Fruit fly (Drosophila melanogaster): ENCODE measurements around the gene CG17919.

Gene CG17919

dm6 chr3R:6373512-6374306 lies 29.9 kb downstream of the CG17919 start (continued):
- no peak for TF ChIP-seq CG31388 (GFP tag; optimal IDR thresholded peaks at IDR 0.05)
- TF ChIP-seq CG18476 (GFP tag; optimal IDR thresholded peaks at IDR 0.05): peak; percentile 17
- peak; percentile 27 for TF ChIP-seq Mes4 (GFP tag; optimal IDR thresholded peaks at IDR 0.05)
- peak; percentile 17 for TF ChIP-seq kah (GFP tag; optimal IDR thresholded peaks at IDR 0.05)
- no peak for TF ChIP-seq dmrt99B (tag; optimal IDR thresholded peaks at IDR 0.05)
- no peak for TF ChIP-seq maf-S (GFP tag; optimal IDR thresholded peaks at IDR 0.05)
- TF ChIP-seq pros (GFP tag; optimal IDR thresholded peaks at IDR 0.05): no peak
- TF ChIP-seq CG9932 (GFP tag; IDR thresholded peaks at IDR 0.05): peak; percentile 66
- peak; percentile 56 for TF ChIP-seq CG3838 (GFP tag; optimal IDR thresholded peaks at IDR 0.05)
- peak in 1 of 2 experiments; percentile 45 for TF ChIP-seq insv (GFP tag; optimal IDR thresholded peaks at IDR 0.05)
- TF ChIP-seq zfh2 (GFP tag; optimal IDR thresholded peaks at IDR 0.05): no peak
- TF ChIP-seq CrebB (tag; optimal IDR thresholded peaks at IDR 0.05): peak; percentile 55
- no peak for TF ChIP-seq CG6175 (GFP tag; IDR thresholded peaks at IDR 0.05)
- no peak for TF ChIP-seq hkb (optimal IDR thresholded peaks at IDR 0.05)
- peak; percentile 62 for TF ChIP-seq hkb (GFP tag; IDR thresholded peaks at IDR 0.05)
- TF ChIP-seq bowl (GFP tag; IDR thresholded peaks at IDR 0.05): no peak
- no peak for TF ChIP-seq Neu2 (GFP tag; optimal IDR thresholded peaks at IDR 0.05; ENCODE audit: borderline replicate concordance)
- TF ChIP-seq BtbVII (GFP tag; optimal IDR thresholded peaks at IDR 0.05): peak; percentile 72
- peak; percentile 84 for TF ChIP-seq CG15514 (GFP tag; optimal IDR thresholded peaks at IDR 0.05)
- TF ChIP-seq CG13624 (GFP tag; optimal IDR thresholded peaks at IDR 0.05): peak; percentile 42
- peak; percentile 25 for TF ChIP-seq cwo (GFP tag; optimal IDR thresholded peaks at IDR 0.05)
- peak; percentile 1 for TF ChIP-seq Chrac-16 (GFP tag; optimal IDR thresholded peaks at IDR 0.05)
- no peak for TF ChIP-seq oc (tag; optimal IDR thresholded peaks at IDR 0.05)
- no peak for TF ChIP-seq ro (GFP tag; IDR thresholded peaks at IDR 0.05)
- TF ChIP-seq Drgx (GFP tag; IDR thresholded peaks at IDR 0.05): 0 out of 2 replicates have a peak, but pooled peaks have one; percentile 33
- TF ChIP-seq Myb (GFP tag; optimal IDR thresholded peaks at IDR 0.05): peak; percentile 10
- peak; percentile 28 for TF ChIP-seq CG15601 (tag; optimal IDR thresholded peaks at IDR 0.05)
- no peak for TF ChIP-seq CG14441 (GFP tag; IDR thresholded peaks at IDR 0.05)
- peak; percentile 48; the same call in 1 of the 2 replicates for TF ChIP-seq slbo (GFP tag; IDR thresholded peaks at IDR 0.05)
- no peak for TF ChIP-seq fru (optimal IDR thresholded peaks at IDR 0.05)
- no peak for TF ChIP-seq sc (optimal IDR thresholded peaks at IDR 0.05)
- TF ChIP-seq sc (GFP tag; optimal IDR thresholded peaks at IDR 0.05): no peak
- peak; percentile 74 for TF ChIP-seq CG4854 (GFP tag; optimal IDR thresholded peaks at IDR 0.05)
- TF ChIP-seq kay (GFP tag; optimal IDR thresholded peaks at IDR 0.05): peak; percentile 22
- TF ChIP-seq Six4 (GFP tag; optimal IDR thresholded peaks at IDR 0.05): peak; percentile 15
- TF ChIP-seq Sin3A (optimal IDR thresholded peaks at IDR 0.05): no peak
- TF ChIP-seq CG4617 (GFP tag; optimal IDR thresholded peaks at IDR 0.05; ENCODE audit: borderline replicate concordance): peak; percentile 19
- TF ChIP-seq B-H1 (GFP tag; IDR thresholded peaks at IDR 0.05): no peak; the same call in 2 of the 3 replicates
- peak; percentile 3 for TF ChIP-seq CG8388 (GFP tag; optimal IDR thresholded peaks at IDR 0.05)
- no peak for TF ChIP-seq MTF-1 (GFP tag; optimal IDR thresholded peaks at IDR 0.05; ENCODE audit: borderline replicate concordance)
- peak; percentile 6 for TF ChIP-seq CG18011 (GFP tag; optimal IDR thresholded peaks at IDR 0.05)
- TF ChIP-seq ems (GFP tag; optimal IDR thresholded peaks at IDR 0.05): no peak
- no peak; the same call in 2 of the 3 replicates for TF ChIP-seq CG17361 (GFP tag; IDR thresholded peaks at IDR 0.05)
- no peak for TF ChIP-seq Ada2b (GFP tag; IDR thresholded peaks at IDR 0.05)
- peak; percentile 10 for TF ChIP-seq Oli (tag; optimal IDR thresholded peaks at IDR 0.05)
- TF ChIP-seq disco-r (GFP tag; optimal IDR thresholded peaks at IDR 0.05): no peak
- TF ChIP-seq toy (GFP tag; IDR thresholded peaks at IDR 0.05): no peak
- no peak for TF ChIP-seq bigmax (GFP tag; optimal IDR thresholded peaks at IDR 0.05)
- TF ChIP-seq CG11085 (GFP tag; IDR thresholded peaks at IDR 0.05): 0 out of 2 replicates have a peak, but pooled peaks have one; percentile 43
- TF ChIP-seq Dref (GFP tag; IDR thresholded peaks at IDR 0.05): peak; percentile 57
- TF ChIP-seq Poxn (GFP tag; IDR thresholded peaks at IDR 0.05): no peak

Data from whole organism, embryonic.